Fruit fly (Drosophila melanogaster) whole organism, wandering third instar larva: ENCODE data around the gene NP15.6.
A peak's percentile ranks its signal among the peaks of the same experiment; 100 is the strongest.

Experiments
- Abd-B ChIP-seq: fragments of >200 bp; optimal IDR thresholded peaks from 2 replicates; lab custom pipeline; 2017; ENCODE audit warnings: missing biosample characterization, missing genetic modification characterization
- CG32264 ChIP-seq: fragments of 200-800 bp; sonication (Bioruptor generic); optimal IDR thresholded peaks from 2 replicates; lab custom pipeline; 2016; ENCODE audit warnings: missing biosample characterization, missing genetic modification characterization
- CrebA ChIP-seq: fragments of 200-800 bp; sonication (Bioruptor generic); optimal IDR thresholded peaks from 2 replicates; lab custom pipeline; 2016; ENCODE audit warnings: missing biosample characterization, mild to moderate bottlenecking, missing genetic modification characterization, borderline replicate concordance
- Dif ChIP-seq: fragments of 200-275, 200-300 bp; sonication (Bioruptor generic); optimal IDR thresholded peaks from 2 replicates; lab custom pipeline; 2018; ENCODE audit warnings: missing biosample characterization, missing genetic modification characterization; ENCODE audit not compliant: partially characterized antibody
- GATAd ChIP-seq: sonication (Bioruptor generic); optimal IDR thresholded peaks from 2 replicates; lab custom pipeline; 2016; ENCODE audit warnings: missing biosample characterization, missing genetic modification characterization
- HLH106 ChIP-seq: fragments of 200-800 bp; optimal IDR thresholded peaks from 3 replicates; lab custom pipeline; 2019; ENCODE audit warnings: missing biosample characterization, mild to moderate bottlenecking, missing genetic modification characterization, moderate library complexity
- Hr83 ChIP-seq: fragments of 200-300 bp; sonication (Bioruptor generic); optimal IDR thresholded peaks from 2 replicates; lab custom pipeline; 2016; ENCODE audit warnings: missing biosample characterization, mild to moderate bottlenecking, missing genetic modification characterization, moderate library complexity; ENCODE audit not compliant: poor library complexity, severe bottlenecking
- Jra ChIP-seq: sonication (Bioruptor generic); optimal IDR thresholded peaks from 2 replicates; lab custom pipeline; 2016; ENCODE audit warnings: missing biosample characterization, missing genetic modification characterization
- Mio ChIP-seq: sonication (Bioruptor generic); optimal IDR thresholded peaks from 2 replicates; lab custom pipeline; 2016; ENCODE audit warnings: missing biosample characterization, missing genetic modification characterization
- Myc ChIP-seq: fragments of >200 bp; optimal IDR thresholded peaks from 2 replicates; lab custom pipeline; 2017
- N ChIP-seq: fragments of >200 bp; optimal IDR thresholded peaks from 2 replicates; lab custom pipeline; 2018; ENCODE audit warnings: missing biosample characterization, missing external identifiers, missing genetic modification characterization
- OdsH ChIP-seq: fragments of 200-800 bp; sonication (Bioruptor generic); optimal IDR thresholded peaks from 2 replicates; lab custom pipeline; 2016; ENCODE audit warnings: missing biosample characterization, mild to moderate bottlenecking, missing genetic modification characterization
- Rel ChIP-seq, 2 experiments: fragments of 200-800 bp; sonication (Bioruptor generic) in 1 of 2; optimal IDR thresholded peaks; 2 replicates in 1 of 2; 3 replicates in 1 of 2; lab custom pipeline; 2016 to 2019; ENCODE audit warnings: mild to moderate bottlenecking in 2 of 2, missing biosample characterization in 2 of 2, missing genetic modification characterization in 2 of 2, moderate library complexity in 1 of 2
- Sp1 ChIP-seq: fragments of 200-800 bp; sonication (Bioruptor generic); optimal IDR thresholded peaks from 3 replicates; lab custom pipeline; 2019; ENCODE audit warnings: missing biosample characterization, mild to moderate bottlenecking, missing genetic modification characterization, moderate library complexity
- Vsx2 ChIP-seq: fragments of 200-300, 225-300 bp; sonication (Bioruptor generic); optimal IDR thresholded peaks from 2 replicates; lab custom pipeline; 2018; ENCODE audit warnings: missing biosample characterization, missing genetic modification characterization; ENCODE audit not compliant: partially characterized antibody
- brk ChIP-seq: fragments of 200-800 bp; sonication (Bioruptor generic); optimal IDR thresholded peaks from 2 replicates; lab custom pipeline; 2016; ENCODE audit warnings: missing biosample characterization, mild to moderate bottlenecking, missing genetic modification characterization
- dl ChIP-seq, 2 experiments: fragments of 175-275, 200-275 bp in 1 of 2; fragments of 200-275 bp in 1 of 2; sonication (Bioruptor generic); optimal IDR thresholded peaks; lab custom pipeline; 2018; ENCODE audit warnings: mild to moderate bottlenecking in 2 of 2, missing biosample characterization in 2 of 2, missing genetic modification characterization in 2 of 2, moderate library complexity in 2 of 2; ENCODE audit not compliant: partially characterized antibody in 2 of 2, insufficient read depth in 1 of 2
- dmrt93B ChIP-seq: fragments of 200-800 bp; sonication (Bioruptor generic); optimal IDR thresholded peaks from 2 replicates; lab custom pipeline; 2018; ENCODE audit warnings: missing biosample characterization, mild to moderate bottlenecking, missing genetic modification characterization
- dsf ChIP-seq: sonication (Bioruptor generic); optimal IDR thresholded peaks from 2 replicates; lab custom pipeline; 2016; ENCODE audit warnings: missing biosample characterization, missing genetic modification characterization, borderline replicate concordance
- foxo ChIP-seq, 2 experiments: fragments of 200-800 bp; sonication (Bioruptor generic); optimal IDR thresholded peaks; 2 replicates in 1 of 2; 3 replicates in 1 of 2; lab custom pipeline; 2016 to 2017; ENCODE audit warnings: missing biosample characterization in 2 of 2, missing genetic modification characterization in 2 of 2
- fru ChIP-seq: fragments of 200-800 bp; sonication (Bioruptor generic); optimal IDR thresholded peaks from 3 replicates; lab custom pipeline; 2016; ENCODE audit warnings: missing biosample characterization, mild to moderate bottlenecking, missing genetic modification characterization
- h ChIP-seq: fragments of 200-800 bp; sonication (Bioruptor generic); optimal IDR thresholded peaks from 3 replicates; lab custom pipeline; 2016; ENCODE audit warnings: missing biosample characterization, mild to moderate bottlenecking, missing genetic modification characterization
- lola ChIP-seq: fragments of >200 bp; optimal IDR thresholded peaks from 2 replicates; lab custom pipeline; 2017; ENCODE audit warnings: missing biosample characterization, missing genetic modification characterization
- pan ChIP-seq: fragments of >200 bp; optimal IDR thresholded peaks from 2 replicates; lab custom pipeline; 2017
- psq ChIP-seq: fragments of 200-800 bp; sonication (Bioruptor generic); optimal IDR thresholded peaks from 3 replicates; lab custom pipeline; 2017; ENCODE audit warnings: missing biosample characterization, mild to moderate bottlenecking, missing genetic modification characterization, moderate library complexity
- rgr ChIP-seq: fragments of 200-800 bp; sonication (Bioruptor generic); optimal IDR thresholded peaks from 3 replicates; lab custom pipeline; 2016; ENCODE audit warnings: missing biosample characterization, mild to moderate bottlenecking, missing genetic modification characterization
- sage ChIP-seq: fragments of 200-800 bp; sonication (Bioruptor generic); optimal IDR thresholded peaks from 2 replicates; lab custom pipeline; 2016; ENCODE audit warnings: missing biosample characterization, mild to moderate bottlenecking, missing genetic modification characterization
- sv ChIP-seq: fragments of 200-800 bp; sonication (Bioruptor generic); optimal IDR thresholded peaks from 3 replicates; lab custom pipeline; 2016; ENCODE audit warnings: missing biosample characterization, missing genetic modification characterization
- tai ChIP-seq: sonication (Bioruptor generic); optimal IDR thresholded peaks from 2 replicates; lab custom pipeline; 2016; ENCODE audit warnings: missing biosample characterization, missing genetic modification characterization
- usp ChIP-seq: fragments of >200 bp; optimal IDR thresholded peaks from 2 replicates; lab custom pipeline; 2017; ENCODE audit warnings: missing biosample characterization, missing genetic modification characterization
- woc ChIP-seq: sonication (Bioruptor generic); optimal IDR thresholded peaks from 2 replicates; lab custom pipeline; 2016; ENCODE audit warnings: missing biosample characterization, mild to moderate bottlenecking, missing genetic modification characterization

The NP15.6 gene

DNA sequence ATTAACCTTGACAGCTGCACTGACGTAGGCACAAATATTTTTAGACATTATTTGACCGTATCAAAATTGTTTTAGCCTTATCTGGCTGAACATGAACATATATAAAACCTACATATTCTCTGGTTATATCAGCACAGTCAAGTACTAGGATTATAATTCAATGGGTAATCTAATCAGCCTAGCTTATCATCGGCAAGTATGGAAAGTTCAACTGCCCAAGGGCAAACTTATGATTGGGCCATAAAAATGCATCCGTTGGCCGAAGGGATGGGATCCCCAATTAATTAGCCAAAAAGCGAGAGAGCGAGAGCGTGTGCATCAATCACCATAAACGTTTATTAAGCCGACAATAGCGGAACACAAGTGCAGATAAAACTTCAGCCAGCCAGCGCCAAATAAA lies 38.3 kb downstream of the NP15.6 start:
- TF ChIP-seq Rel (GFP tag; optimal IDR thresholded peaks at IDR 0.05; lab: Kevin White, UChicago): no peak
- peak; percentile 87 for TF ChIP-seq Rel (tag; optimal IDR thresholded peaks at IDR 0.05; lab: Kevin White, UChicago)
- TF ChIP-seq dl (GFP tag; optimal IDR thresholded peaks at IDR 0.05; lab: Kevin White, UChicago; ENCODE audit: insufficient read depth in 1 of 2, partially characterized antibody in 2 of 2): no peak
- peak; percentile 68 for TF ChIP-seq CrebA (GFP tag; lab: Kevin White, UChicago)
- no peak for TF ChIP-seq CG32264
- TF ChIP-seq brk (GFP tag; lab: Kevin White, UChicago): no peak
- TF ChIP-seq, all 38 proteins: peak for 2

DNA sequence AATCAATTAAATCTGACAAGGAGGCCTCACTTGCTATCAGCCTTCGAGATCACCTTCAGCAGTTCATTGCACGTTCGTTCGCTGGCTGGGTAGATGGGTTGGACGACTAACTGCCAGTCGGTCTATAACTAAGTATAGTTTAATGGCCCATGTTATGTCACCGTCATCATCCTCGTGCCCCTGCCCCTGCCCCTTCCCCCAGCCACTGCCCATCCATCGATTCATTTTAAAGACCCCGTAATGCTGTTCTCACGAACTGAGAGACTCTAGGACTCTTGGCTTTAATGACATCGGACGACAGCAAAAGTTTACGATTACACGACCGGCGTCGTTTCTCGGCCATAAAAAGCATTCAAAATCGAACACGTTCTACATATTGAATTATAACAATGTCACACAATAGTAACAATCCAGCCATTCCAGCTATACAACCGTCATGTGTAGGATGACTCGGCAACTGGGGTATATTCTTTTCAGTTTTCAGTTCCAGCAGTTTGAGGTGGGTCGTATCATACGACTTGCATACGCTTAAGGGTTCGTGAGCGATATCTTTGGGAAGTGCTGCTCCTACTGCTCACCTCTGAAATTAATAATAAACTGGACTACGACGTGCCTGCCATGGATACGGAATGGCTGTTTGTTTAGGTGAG lies 39.9 kb downstream of the NP15.6 start:
- TF ChIP-seq dsf (no peak), Sp1 (no peak), usp (GFP tag; lab: Kevin White, UChicago) (no peak), sage (GFP tag; lab: Kevin White, UChicago) (no peak), Rel (GFP tag; optimal IDR thresholded peaks at IDR 0.05; lab: Kevin White, UChicago) (no peak), Rel (tag; optimal IDR thresholded peaks at IDR 0.05; lab: Kevin White, UChicago) (no peak), Myc (no peak), brk (GFP tag; lab: Kevin White, UChicago) (no peak), pan (lab: Kevin White, UChicago) (no peak), GATAd (no peak), psq (GFP tag; lab: Kevin White, UChicago) (no peak)
- TF ChIP-seq, all 38 proteins: peak for 0

dm6 chr3R:19067876-19068406 lies 40.8 kb downstream of the NP15.6 start:
- TF ChIP-seq Rel (GFP tag; optimal IDR thresholded peaks at IDR 0.05; lab: Kevin White, UChicago) (no peak), Rel (tag; optimal IDR thresholded peaks at IDR 0.05; lab: Kevin White, UChicago) (no peak), tai (GFP tag; lab: Kevin White, UChicago) (no peak), Sp1 (no peak), rgr (GFP tag; lab: Kevin White, UChicago) (no peak), Mio (GFP tag; lab: Kevin White, UChicago) (no peak), Hr83 (GFP tag; lab: Kevin White, UChicago) (no peak), fru (GFP tag; lab: Kevin White, UChicago) (no peak), HLH106 (tag; lab: Kevin White, UChicago) (no peak), Vsx2 (GFP tag; lab: Kevin White, UChicago) (no peak), dmrt93B (no peak), dsf (no peak), CG32264 (no peak), sage (GFP tag; lab: Kevin White, UChicago) (no peak), Abd-B (GFP tag; lab: Kevin White, UChicago) (no peak), h (no peak), OdsH (GFP tag; lab: Kevin White, UChicago) (no peak), lola (GFP tag; lab: Kevin White, UChicago) (no peak), brk (GFP tag; lab: Kevin White, UChicago) (no peak), woc (GFP tag; lab: Kevin White, UChicago) (no peak)

- no peak for TF ChIP-seq rgr (GFP tag; lab: Kevin White, UChicago)
- TF ChIP-seq Dif (GFP tag; lab: Kevin White, UChicago): no peak
- no peak for TF ChIP-seq CrebA (GFP tag; lab: Kevin White, UChicago)
- TF ChIP-seq CG32264: no peak
- TF ChIP-seq N (GFP tag; lab: Kevin White, UChicago): no peak
- no peak for TF ChIP-seq pan (lab: Kevin White, UChicago)
- no peak for TF ChIP-seq Jra (GFP tag; lab: Kevin White, UChicago)
- no peak for TF ChIP-seq Abd-B (GFP tag; lab: Kevin White, UChicago)
- TF ChIP-seq dmrt93B: no peak
- TF ChIP-seq usp (GFP tag; lab: Kevin White, UChicago): no peak
- TF ChIP-seq HLH106 (tag; lab: Kevin White, UChicago): no peak
- no peak for TF ChIP-seq psq (GFP tag; lab: Kevin White, UChicago)
- TF ChIP-seq dl (GFP tag; optimal IDR thresholded peaks at IDR 0.05; lab: Kevin White, UChicago; ENCODE audit: insufficient read depth in 1 of 2, partially characterized antibody in 2 of 2): no peak
- no peak for TF ChIP-seq foxo (GFP tag; optimal IDR thresholded peaks at IDR 0.05; lab: Kevin White, UChicago)
- TF ChIP-seq Mio (GFP tag; lab: Kevin White, UChicago): no peak
- TF ChIP-seq Myc: no peak
- no peak for TF ChIP-seq sv (GFP tag; lab: Kevin White, UChicago)
- no peak for TF ChIP-seq woc (GFP tag; lab: Kevin White, UChicago)
These were observed 42.6 kb downstream of the NP15.6 start for dm6 chr3R:19069740-19070139.
